Worm (Caenorhabditis elegans) whole organism, young adult: Measurements from ENCODE around the gene C36E8.6.

Experiments used
- B0019.2 ChIP-seq: fragments of 200-800 bp; sonication (Bioruptor generic); conservative IDR thresholded peaks from 2 replicates; pipeline ENCODE4 v1.3.6; 2022; ENCODE audit warnings: missing genetic modification reagents, missing genetic modification characterization, missing compliant biosample characterization
- B0336.3 ChIP-seq: fragments of 200-800 bp; sonication (Bioruptor generic); IDR thresholded peaks from 2 replicates; pipeline ENCODE4 v1.3.6; 2022; ENCODE audit warnings: missing genetic modification characterization, missing compliant biosample characterization
- C17E4.6 ChIP-seq: fragments of 200-800 bp; sonication (Bioruptor generic); IDR thresholded peaks from 2 replicates; pipeline ENCODE4 v1.3.6; 2022; ENCODE audit warnings: missing genetic modification reagents, missing genetic modification characterization, missing compliant biosample characterization
- F22D6.2 ChIP-seq: sonication (generic microtip); optimal IDR thresholded peaks from 2 replicates; lab custom pipeline; 2016; ENCODE audit warnings: mild to moderate bottlenecking, missing genetic modification characterization, missing compliant biosample characterization
- F37B4.10 ChIP-seq: fragments of 200-800 bp; sonication (Bioruptor generic); IDR thresholded peaks from 2 replicates; pipeline ENCODE4 v1.3.6; 2022; ENCODE audit warnings: missing genetic modification characterization, missing compliant biosample characterization
- F39B2.1 ChIP-seq: fragments of 200-800 bp; sonication (Bioruptor generic); IDR thresholded peaks from 2 replicates; pipeline ENCODE4 v1.3.6; 2022; ENCODE audit warnings: missing genetic modification reagents, missing genetic modification characterization, missing compliant biosample characterization
- K12H6.12 ChIP-seq: fragments of 200-800 bp; sonication (Bioruptor generic); optimal IDR thresholded peaks from 2 replicates; lab custom pipeline; 2018; ENCODE audit warnings: mild to moderate bottlenecking, missing genetic modification characterization, missing compliant biosample characterization
- T07F8.4 ChIP-seq: sonication (generic microtip); optimal IDR thresholded peaks from 2 replicates; lab custom pipeline; 2016; ENCODE audit warnings: mild to moderate bottlenecking, missing genetic modification characterization, moderate library complexity, missing compliant biosample characterization
- Y53G8AR.9 ChIP-seq: fragments of 200-800 bp; sonication (Bioruptor generic); conservative IDR thresholded peaks from 2 replicates; pipeline ENCODE4 v1.3.6; 2022; ENCODE audit warnings: missing genetic modification reagents, missing genetic modification characterization, missing compliant biosample characterization
- Y56A3A.18 ChIP-seq: fragments of 200-800 bp; sonication (Bioruptor generic); IDR thresholded peaks from 2 replicates; pipeline ENCODE4 v1.3.6; 2022; ENCODE audit warnings: missing genetic modification reagents, missing genetic modification characterization, missing compliant biosample characterization
- Y67H2A.10 ChIP-seq: fragments of 200-800 bp; sonication (Bioruptor generic); conservative IDR thresholded peaks from 2 replicates; pipeline ENCODE4 v1.3.6; 2022; ENCODE audit warnings: missing genetic modification reagents, missing genetic modification characterization, missing compliant biosample characterization
- Y79H2A.3 ChIP-seq: fragments of 200-800 bp; sonication (Bioruptor generic); conservative IDR thresholded peaks from 2 replicates; pipeline ENCODE4 v1.3.6; 2022; ENCODE audit warnings: missing genetic modification reagents, missing genetic modification characterization, missing compliant biosample characterization
- akir-1 ChIP-seq: fragments of 200-800 bp; sonication (Bioruptor generic); optimal IDR thresholded peaks from 2 replicates; lab custom pipeline; 2018; ENCODE audit warnings: mild to moderate bottlenecking, missing genetic modification characterization, moderate library complexity, missing compliant biosample characterization
- athp-1 ChIP-seq: sonication (generic microtip); optimal IDR thresholded peaks from 2 replicates; lab custom pipeline; 2017; ENCODE audit warnings: mild to moderate bottlenecking, missing genetic modification characterization, missing compliant biosample characterization
- ceh-100 ChIP-seq: fragments of 200-800 bp; sonication (Bioruptor generic); IDR thresholded peaks from 2 replicates; pipeline ENCODE4 v1.3.6; 2022; ENCODE audit warnings: missing genetic modification reagents, missing genetic modification characterization, missing compliant biosample characterization
- ceh-27 ChIP-seq: fragments of 200-800 bp; sonication (Bioruptor generic); optimal IDR thresholded peaks from 2 replicates; lab custom pipeline; 2018; ENCODE audit warnings: mild to moderate bottlenecking, missing genetic modification characterization, moderate library complexity, missing compliant biosample characterization
- ceh-40 ChIP-seq: fragments of 200-800 bp; sonication (Bioruptor generic); IDR thresholded peaks from 2 replicates; pipeline ENCODE4 v1.3.6; 2022; ENCODE audit warnings: missing genetic modification characterization, missing compliant biosample characterization
- ceh-91 ChIP-seq: fragments of 200-800 bp; sonication (Bioruptor generic); IDR thresholded peaks from 2 replicates; pipeline ENCODE4 v1.3.6; 2022; ENCODE audit warnings: missing genetic modification reagents, missing genetic modification characterization, missing compliant biosample characterization
- die-1 ChIP-seq: sonication (generic microtip); optimal IDR thresholded peaks from 2 replicates; lab custom pipeline; 2016; ENCODE audit warnings: missing genotype, mild to moderate bottlenecking, missing genetic modification characterization, missing compliant biosample characterization
- dpl-1 ChIP-seq: fragments of 150-350 bp; optimal IDR thresholded peaks from 2 replicates; lab custom pipeline; 2014; ENCODE audit warnings: missing biosample characterization, missing genetic modification reagents, missing genetic modification characterization
- egl-18 ChIP-seq: fragments of 200-800 bp; sonication (Bioruptor generic); IDR thresholded peaks from 2 replicates; pipeline ENCODE4 v1.3.6; 2022; ENCODE audit warnings: missing genetic modification reagents, missing genetic modification characterization, missing compliant biosample characterization
- egrh-3 ChIP-seq: fragments of 200-800 bp; sonication (Bioruptor generic); IDR thresholded peaks from 2 replicates; pipeline ENCODE4 v1.3.6; 2022; ENCODE audit warnings: missing genetic modification reagents, missing genetic modification characterization, missing compliant biosample characterization
- ekl-4 ChIP-seq: fragments of 200-800 bp; sonication (Bioruptor generic); IDR thresholded peaks from 2 replicates; pipeline ENCODE4 v1.3.6; 2022; ENCODE audit warnings: missing genetic modification reagents, missing genetic modification characterization, missing compliant biosample characterization
- lag-1 ChIP-seq: fragments of 200-800 bp; sonication (Bioruptor generic); IDR thresholded peaks from 2 replicates; pipeline ENCODE4 v1.3.6; 2022; ENCODE audit warnings: missing genetic modification reagents, missing genetic modification characterization, missing compliant biosample characterization
- let-526 ChIP-seq: fragments of 200-800 bp; sonication (Bioruptor generic); IDR thresholded peaks from 2 replicates; pipeline ENCODE4 v1.3.6; 2022; ENCODE audit warnings: missing genetic modification reagents, missing genetic modification characterization, missing compliant biosample characterization
- lin-26 ChIP-seq: fragments of 200-800 bp; sonication (Bioruptor generic); IDR thresholded peaks from 2 replicates; pipeline ENCODE4 v1.3.6; 2022; ENCODE audit warnings: missing genetic modification reagents, missing genetic modification characterization, missing compliant biosample characterization
- lir-1 ChIP-seq: fragments of 200-800 bp; sonication (Bioruptor generic); conservative IDR thresholded peaks from 2 replicates; pipeline ENCODE4 v1.3.6; 2022; ENCODE audit warnings: missing genetic modification reagents, missing genetic modification characterization, missing compliant biosample characterization
- madf-10 ChIP-seq: sonication (generic microtip); optimal IDR thresholded peaks from 2 replicates; lab custom pipeline; 2016; ENCODE audit warnings: mild to moderate bottlenecking, missing genetic modification characterization, missing compliant biosample characterization
- madf-3 ChIP-seq: fragments of 200-800 bp; sonication (Bioruptor generic); IDR thresholded peaks from 2 replicates; pipeline ENCODE4 v1.3.6; 2022; ENCODE audit warnings: missing genetic modification reagents, missing genetic modification characterization, missing compliant biosample characterization
- madf-6 ChIP-seq: fragments of 200-800 bp; sonication (Bioruptor generic); IDR thresholded peaks from 2 replicates; pipeline ENCODE4 v1.3.6; 2022; ENCODE audit warnings: missing genetic modification reagents, missing genetic modification characterization, missing compliant biosample characterization
- mcd-1 ChIP-seq: fragments of 200-800 bp; sonication (Bioruptor generic); IDR thresholded peaks from 2 replicates; pipeline ENCODE4 v1.3.6; 2022; ENCODE audit warnings: missing genetic modification reagents, missing genetic modification characterization, missing compliant biosample characterization
- mel-28 ChIP-seq: sonication (generic microtip); optimal IDR thresholded peaks from 2 replicates; lab custom pipeline; 2016; ENCODE audit warnings: borderline replicate concordance, mild to moderate bottlenecking, missing genetic modification characterization, missing compliant biosample characterization
- mes-4 ChIP-seq: sonication (generic microtip); optimal IDR thresholded peaks from 2 replicates; lab custom pipeline; 2016; ENCODE audit warnings: missing genotype, missing genetic modification characterization, missing compliant biosample characterization
- pbrm-1 ChIP-seq: fragments of 200-800 bp; sonication (Bioruptor generic); IDR thresholded peaks from 2 replicates; pipeline ENCODE4 v1.3.6; 2022; ENCODE audit warnings: missing genetic modification reagents, missing genetic modification characterization, missing compliant biosample characterization
- rcor-1 ChIP-seq: fragments of 200-800 bp; sonication (Bioruptor generic); IDR thresholded peaks from 2 replicates; pipeline ENCODE4 v1.3.6; 2022; ENCODE audit warnings: missing genetic modification reagents, missing genetic modification characterization, missing compliant biosample characterization
- rec-8 ChIP-seq, 2 experiments: sonication (generic microtip); optimal IDR thresholded peaks; 2 replicates each; lab custom pipeline; 2016; ENCODE audit warnings: mild to moderate bottlenecking in 2 of 2, missing genetic modification characterization in 2 of 2, missing genetic modification reagents in 2 of 2, missing genotype in 2 of 2, missing biosample characterization in 1 of 2, missing compliant biosample characterization in 1 of 2, moderate library complexity in 1 of 2
- sdz-38 ChIP-seq: sonication (generic microtip); optimal IDR thresholded peaks from 2 replicates; lab custom pipeline; 2016; ENCODE audit warnings: missing genotype, missing genetic modification characterization, missing compliant biosample characterization
- sea-2 ChIP-seq: fragments of 200-800 bp; sonication (Bioruptor generic); IDR thresholded peaks from 2 replicates; pipeline ENCODE4 v1.3.6; 2022; ENCODE audit warnings: missing genetic modification characterization, missing compliant biosample characterization
- snpc-1.3 ChIP-seq: sonication (generic microtip); optimal IDR thresholded peaks from 2 replicates; lab custom pipeline; 2017; ENCODE audit warnings: missing genetic modification characterization, mild to moderate bottlenecking, missing compliant biosample characterization, antibody characterized with exemption, moderate library complexity, missing genotype, missing genetic modification reagents; ENCODE audit not compliant: insufficient read depth
- snpc-3.4 ChIP-seq: sonication (generic microtip); optimal IDR thresholded peaks from 2 replicates; lab custom pipeline; 2017; ENCODE audit warnings: missing genetic modification characterization, mild to moderate bottlenecking, missing compliant biosample characterization, antibody characterized with exemption, moderate library complexity, missing genotype, missing genetic modification reagents
- sptf-2 ChIP-seq: fragments of 200-800 bp; sonication (Bioruptor generic); optimal IDR thresholded peaks from 2 replicates; lab custom pipeline; 2018; ENCODE audit warnings: mild to moderate bottlenecking, missing genetic modification characterization, missing compliant biosample characterization
- tbp1 ChIP-seq: fragments of 200-800 bp; sonication (Bioruptor generic); optimal IDR thresholded peaks from 2 replicates; lab custom pipeline; 2018; ENCODE audit warnings: mild to moderate bottlenecking, missing genetic modification characterization, missing compliant biosample characterization
- tbx-9 ChIP-seq: sonication (generic microtip); optimal IDR thresholded peaks from 2 replicates; lab custom pipeline; 2016; ENCODE audit warnings: borderline replicate concordance, missing genetic modification characterization, inconsistent platforms, missing compliant biosample characterization
- unc-130 ChIP-seq: sonication (generic microtip); optimal IDR thresholded peaks from 2 replicates; lab custom pipeline; 2016; ENCODE audit warnings: missing genetic modification reagents, missing genetic modification characterization, missing compliant biosample characterization
- ztf-22 ChIP-seq: fragments of 200-800 bp; sonication (Bioruptor generic); optimal IDR thresholded peaks from 2 replicates; lab custom pipeline; 2018; ENCODE audit warnings: mild to moderate bottlenecking, missing genetic modification characterization, moderate library complexity, missing compliant biosample characterization

The C36E8.6 gene

DNA sequence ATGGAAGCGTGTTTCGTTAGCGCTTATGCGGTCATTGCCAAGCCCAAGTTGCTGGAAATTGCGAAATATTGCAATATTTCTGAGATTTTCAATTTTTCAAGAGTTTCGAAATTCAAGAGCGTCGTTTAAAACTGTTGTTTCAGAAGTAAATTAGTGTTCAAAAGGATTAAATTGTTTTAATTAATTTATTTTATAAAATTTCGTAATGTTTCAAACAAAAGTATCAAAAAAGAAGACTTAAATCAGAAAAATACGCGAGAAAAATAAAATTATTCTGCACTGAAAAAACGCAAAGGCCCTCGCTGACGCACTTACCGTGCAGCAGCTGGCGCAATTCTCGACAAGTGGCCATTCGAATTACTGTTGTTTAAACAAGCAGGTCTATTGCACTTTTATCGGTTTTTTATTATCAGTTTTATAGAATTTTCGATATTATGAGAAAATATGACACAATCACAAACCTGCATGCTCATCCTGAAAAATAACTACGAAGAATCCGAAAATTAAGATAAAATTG, 16.3 kb downstream of the C36E8.6 start, which contains the start of gene tif-1A (continued):
- TF ChIP-seq B0336.3 (GFP tag; lab: Robert Waterston, UW) = peak; percentile 57; the same call in 1 of the 2 replicates
- TF ChIP-seq ceh-27 (GFP tag; lab: Kevin White, UChicago) = peak; percentile 19
- TF ChIP-seq egrh-3 (GFP tag; lab: Robert Waterston, UW) = no peak
- no peak for TF ChIP-seq snpc-1.3 (tag; lab: Kevin White, UChicago)
- TF ChIP-seq Y53G8AR.9 (GFP tag; lab: Robert Waterston, UW) = peak; percentile 89
- TF ChIP-seq lag-1 (GFP tag; lab: Robert Waterston, UW) = no peak
- TF ChIP-seq lin-26 (GFP tag; lab: Robert Waterston, UW) = no peak
- TF ChIP-seq K12H6.12 (tag; lab: Kevin White, UChicago) = peak; percentile 26
- no peak for TF ChIP-seq Y67H2A.10
- peak; percentile 82 for TF ChIP-seq pbrm-1 (GFP tag; lab: Robert Waterston, UW)
- TF ChIP-seq athp-1 = no peak
- TF ChIP-seq mel-28 (tag; lab: Kevin White, UChicago) = no peak
- TF ChIP-seq ekl-4 (GFP tag; lab: Robert Waterston, UW) = no peak; the same call in 1 of the 2 replicates
- TF ChIP-seq ceh-40 (GFP tag; lab: Robert Waterston, UW) = no peak
- TF ChIP-seq mes-4 (tag; lab: Kevin White, UChicago) = no peak
- no peak for TF ChIP-seq ceh-100
- no peak for TF ChIP-seq rec-8 (tag; optimal IDR thresholded peaks at IDR 0.05; lab: Kevin White, UChicago)
- no peak for TF ChIP-seq akir-1 (GFP tag; lab: Kevin White, UChicago)
- TF ChIP-seq ceh-91 (GFP tag; lab: Robert Waterston, UW) = peak; percentile 40; the same call in 1 of the 2 replicates
- no peak for TF ChIP-seq die-1 (tag; lab: Kevin White, UChicago)
- TF ChIP-seq lir-1 (GFP tag; lab: Robert Waterston, UW) = peak; percentile 66; the same call in 1 of the 2 replicates
- TF ChIP-seq F37B4.10 (GFP tag; lab: Robert Waterston, UW) = no peak
- TF ChIP-seq F39B2.1 (GFP tag; lab: Robert Waterston, UW) = no peak
- TF ChIP-seq madf-3 = peak; percentile 73; the same call in 1 of the 2 replicates
- no peak for TF ChIP-seq unc-130 (GFP tag; lab: Kevin White, UChicago)
- no peak for TF ChIP-seq T07F8.4 (tag; lab: Kevin White, UChicago)
- no peak for TF ChIP-seq C17E4.6 (GFP tag; lab: Robert Waterston, UW)
- no peak for TF ChIP-seq sptf-2 (GFP tag; lab: Kevin White, UChicago)
- TF ChIP-seq tbx-9 = no peak
- TF ChIP-seq let-526 (GFP tag; lab: Robert Waterston, UW) = no peak
- TF ChIP-seq ztf-22 (GFP tag; lab: Kevin White, UChicago) = no peak
- peak; percentile 77 for TF ChIP-seq madf-6 (GFP tag; lab: Robert Waterston, UW)
- TF ChIP-seq F22D6.2 (tag; lab: Kevin White, UChicago) = no peak
- peak; percentile 79 for TF ChIP-seq snpc-3.4
- peak; percentile 52; the same call in 1 of the 2 replicates for TF ChIP-seq rcor-1 (GFP tag; lab: Robert Waterston, UW)
- TF ChIP-seq sea-2 (GFP tag; lab: Robert Waterston, UW) = no peak
- TF ChIP-seq madf-10 (tag; lab: Kevin White, UChicago) = peak; percentile 49
- no peak for TF ChIP-seq Y79H2A.3 (GFP tag; lab: Robert Waterston, UW)
- no peak for TF ChIP-seq Y56A3A.18 (GFP tag; lab: Robert Waterston, UW)
- peak; percentile 39 for TF ChIP-seq dpl-1 (GFP tag; lab: Kevin White, UChicago)
- TF ChIP-seq sdz-38 = no peak
- no peak for TF ChIP-seq B0019.2 (GFP tag; lab: Robert Waterston, UW)
- TF ChIP-seq tbp1 (GFP tag; lab: Kevin White, UChicago) = peak; percentile 62
- TF ChIP-seq egl-18 (GFP tag; lab: Robert Waterston, UW) = no peak
- TF ChIP-seq mcd-1 (GFP tag; lab: Robert Waterston, UW) = peak; percentile 83
